Fruit fly (Drosophila melanogaster): ENCODE data around the gene GlcAT-P.

DNA sequence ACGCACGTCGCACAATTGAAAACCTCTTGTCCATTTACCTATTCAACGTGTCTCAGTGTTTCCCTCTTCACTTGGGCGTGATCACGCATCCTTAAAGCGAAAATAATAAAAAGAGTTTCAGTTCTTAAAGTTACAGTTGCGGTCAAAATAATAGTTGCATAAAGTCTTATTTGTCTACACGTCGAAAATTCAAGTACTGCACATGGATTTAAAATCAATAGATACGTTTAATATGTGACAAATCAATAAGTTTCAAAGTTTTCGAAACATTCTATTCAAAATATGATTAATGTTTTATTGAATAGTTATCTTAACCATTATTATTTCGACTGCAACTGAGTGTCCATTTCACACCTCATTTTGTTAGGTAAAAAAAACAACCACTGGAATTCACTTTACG is 18.9 kb upstream of the GlcAT-P start:
- TF ChIP-seq CG8478 (optimal IDR thresholded peaks at IDR 0.05) (no peak), CTCF (optimal IDR thresholded peaks at IDR 0.05) (no peak)
